Fruit fly (Drosophila melanogaster) whole organism, wandering third instar larva: Measurements from ENCODE around the gene CNMaR.

Source experiments
- CrebA ChIP-seq: fragments of 200-800 bp; sonication (Bioruptor generic); optimal IDR thresholded peaks from 2 replicates; lab custom pipeline; 2016; ENCODE audit warnings: missing biosample characterization, mild to moderate bottlenecking, missing genetic modification characterization, borderline replicate concordance
- Hr78 ChIP-seq: fragments of >200 bp; optimal IDR thresholded peaks from 2 replicates; lab custom pipeline; 2017; ENCODE audit warnings: missing biosample characterization, missing genetic modification characterization
- Myc ChIP-seq: fragments of >200 bp; optimal IDR thresholded peaks from 2 replicates; lab custom pipeline; 2017
- br ChIP-seq: fragments of 200-800 bp; sonication (Bioruptor generic); optimal IDR thresholded peaks from 2 replicates; lab custom pipeline; 2016; ENCODE audit warnings: missing biosample characterization, missing genetic modification characterization
- dsf ChIP-seq: sonication (Bioruptor generic); optimal IDR thresholded peaks from 2 replicates; lab custom pipeline; 2016; ENCODE audit warnings: missing biosample characterization, missing genetic modification characterization, borderline replicate concordance
- pan ChIP-seq: fragments of >200 bp; optimal IDR thresholded peaks from 2 replicates; lab custom pipeline; 2017
- usp ChIP-seq: fragments of >200 bp; optimal IDR thresholded peaks from 2 replicates; lab custom pipeline; 2017; ENCODE audit warnings: missing biosample characterization, missing genetic modification characterization

dm6 chr3L:9615443-9616141, 28.3 kb upstream of the CNMaR start:
- no peak for TF ChIP-seq pan
- TF ChIP-seq br (GFP tag; lab: Kevin White, UChicago): no peak
- no peak for TF ChIP-seq Myc (lab: Kevin White, UChicago)
- TF ChIP-seq CrebA (GFP tag; lab: Kevin White, UChicago): no peak
- TF ChIP-seq usp (GFP tag; lab: Kevin White, UChicago): no peak
- TF ChIP-seq dsf (GFP tag; lab: Kevin White, UChicago): no peak
- no peak for TF ChIP-seq Hr78
